Worm (Caenorhabditis elegans): Measurements from ENCODE around the gene C50C3.19.

DNA sequence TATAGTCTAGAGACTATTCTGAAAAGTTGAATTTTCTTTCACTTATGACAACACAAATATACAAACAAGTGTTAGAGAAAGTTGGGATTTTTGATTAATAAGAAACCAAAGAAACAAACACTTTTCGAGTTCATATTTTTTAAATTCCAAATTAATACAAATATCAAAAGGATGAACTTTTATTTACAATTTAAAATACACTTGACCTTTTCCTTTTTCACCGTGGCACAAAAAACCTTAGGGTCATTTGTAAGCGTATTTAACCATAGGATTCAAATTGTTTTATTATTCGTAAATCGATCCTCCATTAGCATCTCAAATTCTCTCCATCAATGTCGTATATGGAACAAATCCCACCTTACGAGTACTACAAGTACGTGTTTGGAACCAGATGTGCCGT is 45.3 kb downstream of the C50C3.19 start, which contains the start of gene C02F5.5:
- TF ChIP-seq mep-1 (tag; optimal IDR thresholded peaks at IDR 0.05) (no peak), sdz-12 (GFP tag; optimal IDR thresholded peaks at IDR 0.05) (no peak), nhr-111 (GFP tag; optimal IDR thresholded peaks at IDR 0.05) (no peak), arid-1 (GFP tag; conservative IDR thresholded peaks at IDR 0.05) (no peak), ztf-7 (tag; optimal IDR thresholded peaks at IDR 0.05) (no peak), Y48G9A.11 (GFP tag; IDR thresholded peaks at IDR 0.05) (no peak)

All from whole organism, L4 larva.